Worm (Caenorhabditis elegans) whole organism, L4 larva: ENCODE data around the gene C02F5.10.

ENCODE experiments used
- F10B5.3 ChIP-seq: sonication (generic microtip); optimal IDR thresholded peaks from 2 replicates; lab custom pipeline; 2016; ENCODE audit warnings: mild to moderate bottlenecking, missing genetic modification characterization, missing compliant biosample characterization
- T20F7.1 ChIP-seq: fragments of 200-800 bp; sonication (Bioruptor generic); optimal IDR thresholded peaks from 2 replicates; lab custom pipeline; 2018; ENCODE audit warnings: mild to moderate bottlenecking, missing genetic modification characterization, missing compliant biosample characterization
- Y5F2A.4 ChIP-seq: fragments of 200-800 bp; sonication (Bioruptor generic); optimal IDR thresholded peaks from 2 replicates; lab custom pipeline; 2018; ENCODE audit warnings: mild to moderate bottlenecking, missing genetic modification characterization, missing compliant biosample characterization
- ceh-44 ChIP-seq: fragments of 200-800 bp; sonication (Bioruptor generic); IDR thresholded peaks from 2 replicates; pipeline ENCODE4 v1.3.6; 2022; ENCODE audit warnings: missing genetic modification reagents, missing genetic modification characterization, missing compliant biosample characterization
- cey-2 ChIP-seq: sonication (generic microtip); optimal IDR thresholded peaks from 3 replicates; lab custom pipeline; 2017; ENCODE audit warnings: missing genetic modification characterization, mild to moderate bottlenecking, missing compliant biosample characterization, antibody characterized with exemption, borderline replicate concordance; ENCODE audit not compliant: insufficient read depth
- daf-16 ChIP-seq, 3 experiments: sonication (generic microtip); optimal IDR thresholded peaks; 2 replicates each; lab custom pipeline; 2016 to 2017; ENCODE audit warnings: missing genetic modification characterization in 3 of 3, missing genetic modification reagents in 3 of 3, mild to moderate bottlenecking in 2 of 3, missing compliant biosample characterization in 2 of 3, missing biosample characterization in 1 of 3, moderate library complexity in 1 of 3
- dmd-6 ChIP-seq: fragments of 200-800 bp; sonication (Bioruptor generic); IDR thresholded peaks from 2 replicates; pipeline ENCODE4 v1.3.6; 2022; ENCODE audit warnings: missing genetic modification reagents, missing genetic modification characterization, missing compliant biosample characterization
- duxl-1 ChIP-seq: sonication (generic microtip); optimal IDR thresholded peaks from 2 replicates; lab custom pipeline; 2016; ENCODE audit warnings: mild to moderate bottlenecking, missing genetic modification characterization, moderate library complexity, missing compliant biosample characterization; ENCODE audit not compliant: poor library complexity
- dve-1 ChIP-seq: sonication (generic microtip); optimal IDR thresholded peaks from 2 replicates; lab custom pipeline; 2017; ENCODE audit warnings: antibody characterized with exemption, mild to moderate bottlenecking, missing genetic modification characterization, missing compliant biosample characterization; ENCODE audit not compliant: insufficient read depth
- egl-43 ChIP-seq: fragments of 200-800 bp; sonication (Bioruptor generic); IDR thresholded peaks from 2 replicates; pipeline ENCODE4 v1.3.6; 2022; ENCODE audit warnings: missing genetic modification reagents, missing genetic modification characterization, missing compliant biosample characterization
- hlh-11 ChIP-seq: fragments of 200-800 bp; sonication (Bioruptor generic); optimal IDR thresholded peaks from 2 replicates; lab custom pipeline; 2018; ENCODE audit warnings: mild to moderate bottlenecking, missing genetic modification characterization, missing compliant biosample characterization
- hmg-1.1 ChIP-seq: fragments of 200-800 bp; sonication (Bioruptor generic); IDR thresholded peaks from 2 replicates; pipeline ENCODE4 v1.3.6; 2022; ENCODE audit warnings: missing genetic modification reagents, missing genetic modification characterization, missing compliant biosample characterization
- lin-13 ChIP-seq: fragments of 150-350 bp; optimal IDR thresholded peaks from 2 replicates; lab custom pipeline; 2014; ENCODE audit warnings: missing biosample characterization, missing genetic modification reagents, missing genetic modification characterization
- lsy-2 ChIP-seq, 2 experiments: fragments of 150-350 bp in 1 of 2; sonication (generic microtip) in 1 of 2; optimal IDR thresholded peaks; 2 replicates each; lab custom pipeline; 2014 to 2017; ENCODE audit warnings: missing biosample characterization in 2 of 2, missing genetic modification characterization in 2 of 2
- madf-5 ChIP-seq, 2 experiments: fragments of 200-800 bp; sonication (Bioruptor generic); IDR thresholded peaks; 2 replicates each; pipeline ENCODE4 v1.3.6; 2022; ENCODE audit warnings: missing compliant biosample characterization in 2 of 2, missing genetic modification characterization in 2 of 2
- madf-9 ChIP-seq: fragments of 200-800 bp; sonication (Bioruptor generic); conservative IDR thresholded peaks from 2 replicates; pipeline ENCODE4 v1.3.6; 2022; ENCODE audit warnings: missing genetic modification reagents, missing genetic modification characterization, missing compliant biosample characterization
- mdl-1 ChIP-seq, 2 experiments: fragments of 150-350 bp in 1 of 2; sonication (generic microtip) in 1 of 2; optimal IDR thresholded peaks; 2 replicates each; lab custom pipeline; 2014 to 2017; ENCODE audit warnings: missing biosample characterization in 2 of 2, missing genetic modification characterization in 2 of 2
- mdt-29 ChIP-seq: fragments of 200-800 bp; sonication (Bioruptor generic); IDR thresholded peaks from 2 replicates; pipeline ENCODE4 v1.3.6; 2022; ENCODE audit warnings: missing genetic modification reagents, missing genetic modification characterization, missing compliant biosample characterization
- mxl-2 ChIP-seq: fragments of 200-800 bp; sonication (Bioruptor generic); conservative IDR thresholded peaks from 2 replicates; pipeline ENCODE4 v1.3.6; 2022; ENCODE audit warnings: missing genetic modification reagents, missing genetic modification characterization, missing compliant biosample characterization
- nhr-10 ChIP-seq: fragments of 150-350 bp; optimal IDR thresholded peaks from 2 replicates; lab custom pipeline; 2014; ENCODE audit warnings: missing biosample characterization, missing genetic modification characterization
- nhr-25 ChIP-seq: sonication (generic microtip); optimal IDR thresholded peaks from 2 replicates; lab custom pipeline; 2017; ENCODE audit warnings: missing genetic modification characterization, mild to moderate bottlenecking, missing compliant biosample characterization, antibody characterized with exemption, moderate library complexity, borderline replicate concordance; ENCODE audit not compliant: insufficient read depth
- nhr-28 ChIP-seq: fragments of 150-350 bp; optimal IDR thresholded peaks from 2 replicates; lab custom pipeline; 2014; ENCODE audit warnings: missing biosample characterization, missing genetic modification characterization
- nhr-41 ChIP-seq: fragments of 200-800 bp; sonication (Bioruptor generic); IDR thresholded peaks from 2 replicates; pipeline ENCODE4 v1.3.6; 2022; ENCODE audit warnings: missing genetic modification reagents, missing genetic modification characterization, missing compliant biosample characterization
- nhr-42 ChIP-seq: fragments of 200-800 bp; sonication (Bioruptor generic); IDR thresholded peaks from 2 replicates; pipeline ENCODE4 v1.3.6; 2022; ENCODE audit warnings: missing genetic modification characterization, missing compliant biosample characterization
- nhr-48 ChIP-seq: sonication (generic microtip); optimal IDR thresholded peaks from 2 replicates; lab custom pipeline; 2016; ENCODE audit warnings: mild to moderate bottlenecking, missing genetic modification characterization, missing compliant biosample characterization
- nhr-77 ChIP-seq: fragments of 150-350 bp; optimal IDR thresholded peaks from 2 replicates; lab custom pipeline; 2014; ENCODE audit warnings: missing biosample characterization, missing genetic modification characterization
- php-3 ChIP-seq: fragments of 200-800 bp; sonication (Bioruptor generic); IDR thresholded peaks from 2 replicates; pipeline ENCODE4 v1.3.6; 2022; ENCODE audit warnings: missing genetic modification reagents, missing genetic modification characterization, missing compliant biosample characterization
- pqm-1 ChIP-seq: sonication (generic microtip); optimal IDR thresholded peaks from 2 replicates; lab custom pipeline; 2017; ENCODE audit warnings: missing biosample characterization, missing genetic modification characterization
- set-16 ChIP-seq: fragments of 200-800 bp; sonication (Bioruptor generic); IDR thresholded peaks from 2 replicates; pipeline ENCODE4 v1.3.6; 2022; ENCODE audit warnings: missing genetic modification reagents, missing genetic modification characterization, missing compliant biosample characterization
- unc-130 ChIP-seq: sonication (generic microtip); optimal IDR thresholded peaks from 2 replicates; lab custom pipeline; 2016; ENCODE audit warnings: missing genetic modification reagents, missing genetic modification characterization, missing compliant biosample characterization
- unc-39 ChIP-seq: sonication (generic microtip); optimal IDR thresholded peaks from 2 replicates; lab custom pipeline; 2017; ENCODE audit warnings: missing biosample characterization, missing genetic modification characterization
- unc-62 ChIP-seq, 3 experiments: fragments of 150-350 bp in 1 of 3; sonication (generic microtip); optimal IDR thresholded peaks in 2 of 3; peaks in 1 of 3; 1 replicate in 1 of 3; 2 replicates in 2 of 3; lab custom pipeline; 2014 to 2017; ENCODE audit warnings: missing biosample characterization in 3 of 3, missing genetic modification characterization in 3 of 3, missing genetic modification reagents in 3 of 3, missing genotype in 1 of 3
- zip-2 ChIP-seq: fragments of 150-350 bp; optimal IDR thresholded peaks from 2 replicates; lab custom pipeline; 2014; ENCODE audit warnings: missing biosample characterization, missing genetic modification characterization
- ztf-7 ChIP-seq: fragments of 150-350 bp; optimal IDR thresholded peaks from 2 replicates; lab custom pipeline; 2014; ENCODE audit warnings: missing biosample characterization, missing genetic modification characterization

C02F5.10 gene

DNA sequence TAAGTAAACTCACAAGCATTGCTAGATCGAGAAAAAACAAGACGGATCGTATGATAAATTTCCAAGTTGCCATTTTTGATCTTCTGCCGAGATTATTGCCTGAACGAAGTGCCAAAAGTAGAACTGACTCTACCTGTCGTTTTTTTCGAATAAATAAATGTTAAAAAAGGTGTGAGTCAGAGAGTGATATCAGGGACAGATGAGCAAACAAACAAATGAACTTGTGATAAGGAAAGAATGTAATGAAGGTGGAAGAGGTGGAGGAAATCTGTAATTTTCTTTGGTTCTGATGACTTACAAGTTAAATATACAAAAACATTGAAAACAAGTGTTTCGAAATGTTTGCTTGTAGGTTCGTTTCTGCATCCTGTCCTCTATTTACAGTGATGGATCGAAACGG lies 10.0 kb downstream of the C02F5.10 start, which contains the start of gene tsp-1:
Gene tsp-1 (minus strand): TSS at position 99 of the 400 bp plus-strand sequence.
- TF ChIP-seq cey-2 (tag; lab: Kevin White, UChicago), result no peak
- no peak for TF ChIP-seq nhr-25 (tag; lab: Kevin White, UChicago)
- no peak for TF ChIP-seq madf-9 (GFP tag; lab: Robert Waterston, UW)
- TF ChIP-seq duxl-1 (tag; lab: Kevin White, UChicago), result no peak
- no peak for TF ChIP-seq mxl-2 (GFP tag; lab: Robert Waterston, UW)
- no peak for TF ChIP-seq F10B5.3 (tag; lab: Kevin White, UChicago)
- TF ChIP-seq Y5F2A.4 (GFP tag; lab: Kevin White, UChicago), result no peak
- no peak for TF ChIP-seq ztf-7 (tag; lab: Kevin White, UChicago)
- TF ChIP-seq mdt-29, result no peak
- no peak for TF ChIP-seq nhr-41 (GFP tag; lab: Robert Waterston, UW)
- no peak for TF ChIP-seq nhr-42 (GFP tag; lab: Robert Waterston, UW)
- no peak for TF ChIP-seq zip-2
- no peak for TF ChIP-seq nhr-48 (tag; lab: Kevin White, UChicago)
- TF ChIP-seq nhr-28 (tag; lab: Kevin White, UChicago), result peak; percentile 27
- TF ChIP-seq unc-39, result no peak
- no peak for TF ChIP-seq madf-5 (GFP tag; IDR thresholded peaks at IDR 0.05; lab: Robert Waterston, UW)
- peak; percentile 55 for TF ChIP-seq pqm-1 (tag; lab: Kevin White, UChicago)
- no peak for TF ChIP-seq dve-1 (tag; lab: Kevin White, UChicago)
- no peak for TF ChIP-seq egl-43 (GFP tag; lab: Robert Waterston, UW)
- no peak for TF ChIP-seq unc-62 (GFP tag; optimal IDR thresholded peaks at IDR 0.05 in 1 of 2; lab: Kevin White, UChicago)
- no peak for TF ChIP-seq unc-62 (tag; optimal IDR thresholded peaks at IDR 0.05; lab: Kevin White, UChicago)
- TF ChIP-seq daf-16 (GFP tag; optimal IDR thresholded peaks at IDR 0.05; lab: Kevin White, UChicago), result no peak
- peak; percentile 35 for TF ChIP-seq daf-16 (tag; optimal IDR thresholded peaks at IDR 0.05; lab: Kevin White, UChicago)
- TF ChIP-seq nhr-10 (tag; lab: Kevin White, UChicago), result no peak
- no peak for TF ChIP-seq lin-13 (GFP tag; lab: Kevin White, UChicago)
- TF ChIP-seq unc-130 (GFP tag; lab: Kevin White, UChicago), result no peak
- TF ChIP-seq nhr-77 (tag; lab: Kevin White, UChicago), result no peak
- TF ChIP-seq hlh-11 (tag; lab: Kevin White, UChicago), result no peak

ce11 chrIII:8237827-8238226 lies 11.5 kb downstream of the C02F5.10 start, which contains the start of gene tsp-2:
Gene tsp-2, minus strand, starts transcription at chrIII:8237935.
- TF ChIP-seq php-3 (GFP tag; lab: Robert Waterston, UW) (peak; percentile 95), mdl-1 (tag; optimal IDR thresholded peaks at IDR 0.05; lab: Kevin White, UChicago) (no peak), T20F7.1 (GFP tag; lab: Kevin White, UChicago) (peak; percentile 17), ceh-44 (GFP tag; lab: Robert Waterston, UW) (no peak), nhr-77 (tag; lab: Kevin White, UChicago) (peak; percentile 73), pqm-1 (tag; lab: Kevin White, UChicago) (peak; percentile 39), dve-1 (tag; lab: Kevin White, UChicago) (peak; percentile 76), nhr-28 (tag; lab: Kevin White, UChicago) (peak; percentile 88), unc-62 (GFP tag; optimal IDR thresholded peaks at IDR 0.05 in 1 of 2; lab: Kevin White, UChicago) (peak in 1 of 2 experiments; percentile 28), unc-62 (tag; optimal IDR thresholded peaks at IDR 0.05; lab: Kevin White, UChicago) (no peak), set-16 (GFP tag; lab: Robert Waterston, UW) (no peak), daf-16 (GFP tag; optimal IDR thresholded peaks at IDR 0.05; lab: Kevin White, UChicago) (no peak), daf-16 (tag; optimal IDR thresholded peaks at IDR 0.05; lab: Kevin White, UChicago) (peak; percentile 73), hmg-1.1 (GFP tag; lab: Robert Waterston, UW) (no peak), hlh-11 (tag; lab: Kevin White, UChicago) (peak; percentile 54), zip-2 (peak; percentile 6), dmd-6 (GFP tag; lab: Robert Waterston, UW) (peak; percentile 84), lsy-2 (tag; optimal IDR thresholded peaks at IDR 0.05; lab: Kevin White, UChicago) (peak in 1 of 2 experiments; percentile 75)
